Worm (Caenorhabditis elegans) whole organism, midembryonic: ENCODE measurements around the gene C13A10.1.

ENCODE experiments used
- cog-1 ChIP-seq: sonication (generic microtip); optimal IDR thresholded peaks from 2 replicates; lab custom pipeline; 2016; ENCODE audit warnings: missing genetic modification characterization, missing compliant biosample characterization
- flt-1 ChIP-seq: fragments of 200-800 bp; sonication (Bioruptor generic); IDR thresholded peaks from 2 replicates; pipeline ENCODE4 v1.3.6; 2022; ENCODE audit warnings: missing genetic modification characterization, missing compliant biosample characterization
- klf-2 ChIP-seq: fragments of 200-800 bp; sonication (Bioruptor generic); conservative IDR thresholded peaks from 2 replicates; pipeline ENCODE4 v1.3.6; 2022; ENCODE audit warnings: missing genetic modification reagents, missing genetic modification characterization, missing compliant biosample characterization
- ref-1 ChIP-seq: fragments of 200-800 bp; sonication (Bioruptor generic); conservative IDR thresholded peaks from 2 replicates; pipeline ENCODE4 v1.3.6; 2022; ENCODE audit warnings: missing genetic modification reagents, missing genetic modification characterization, missing compliant biosample characterization
- tab-1 ChIP-seq: fragments of 200-800 bp; sonication (Bioruptor generic); IDR thresholded peaks from 2 replicates; pipeline ENCODE4 v1.3.6; 2022; ENCODE audit warnings: missing genetic modification characterization, missing compliant biosample characterization
- ztf-23 ChIP-seq: fragments of 200-800 bp; sonication (Bioruptor generic); IDR thresholded peaks from 2 replicates; pipeline ENCODE4 v1.3.6; 2022; ENCODE audit warnings: missing genetic modification reagents, missing genetic modification characterization, missing compliant biosample characterization
- ztf-29 ChIP-seq: fragments of 200-800 bp; sonication (Bioruptor generic); IDR thresholded peaks from 2 replicates; pipeline ENCODE4 v1.3.6; 2022; ENCODE audit warnings: missing genetic modification reagents, missing genetic modification characterization, missing compliant biosample characterization

DNA sequence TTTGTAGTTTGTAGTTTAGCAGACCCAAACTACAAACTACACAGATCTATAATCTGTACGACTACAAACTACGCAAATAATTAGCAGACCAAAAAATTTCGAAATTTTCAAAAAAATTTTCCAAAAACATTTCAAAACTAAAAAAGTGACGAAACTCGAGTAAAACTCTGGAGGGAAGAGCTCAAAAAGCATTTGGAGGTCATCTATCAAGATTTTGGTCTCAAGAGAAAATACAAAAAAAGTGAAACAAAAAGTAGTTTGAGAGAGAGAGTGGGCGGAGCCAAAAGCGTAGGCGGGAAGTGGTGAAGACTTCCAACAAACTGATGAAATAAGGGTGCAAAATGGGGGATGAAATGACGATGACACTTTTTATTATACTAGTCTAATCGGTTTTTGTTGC lies 4.8 kb upstream of the C13A10.1 start:
- TF ChIP-seq ref-1 (GFP tag; lab: Robert Waterston, UW) (no peak), cog-1 (no peak), klf-2 (GFP tag; lab: Robert Waterston, UW) (no peak), tab-1 (GFP tag; lab: Robert Waterston, UW) (no peak), ztf-23 (no peak), flt-1 (GFP tag; lab: Robert Waterston, UW) (no peak), ztf-29 (GFP tag; lab: Robert Waterston, UW) (no peak)
